Worm (Caenorhabditis elegans): ENCODE measurements around the gene acl-13.

- TF ChIP-seq aly-2 (tag; optimal IDR thresholded peaks at IDR 0.05), result no peak
- TF ChIP-seq blmp-1 (tag; optimal IDR thresholded peaks at IDR 0.05; ENCODE audit: insufficient read depth), result no peak
- TF ChIP-seq egl-27 (tag; optimal IDR thresholded peaks at IDR 0.05), result no peak
Measured at ce11 chrIV:12454115-12454514, 43.8 kb downstream of the acl-13 start, which contains the start of gene spe-44.
